Worm (Caenorhabditis elegans) whole organism, L1 larva: ENCODE data around the gene asp-7.
A peak's percentile ranks its signal among the peaks of the same experiment; 100 is the strongest.

Experiments
- C04F5.9 ChIP-seq: sonication (generic microtip); optimal IDR thresholded peaks from 2 replicates; lab custom pipeline; 2016; ENCODE audit warnings: missing genetic modification characterization, missing compliant biosample characterization
- aha-1 ChIP-seq: fragments of 150-350 bp; optimal IDR thresholded peaks from 2 replicates; lab custom pipeline; 2014; ENCODE audit warnings: missing biosample characterization, missing genetic modification characterization
- alr-1 ChIP-seq: fragments of 200-800 bp; sonication (Bioruptor generic); optimal IDR thresholded peaks from 2 replicates; lab custom pipeline; 2018; ENCODE audit warnings: borderline replicate concordance, mild to moderate bottlenecking, missing genetic modification characterization, missing compliant biosample characterization
- ama-1 ChIP-seq: fragments of 150-350 bp; optimal IDR thresholded peaks from 2 replicates; lab custom pipeline; 2014
- blmp-1 ChIP-seq: fragments of 150-350 bp; optimal IDR thresholded peaks from 2 replicates; lab custom pipeline; 2014; ENCODE audit warnings: missing biosample characterization, missing genetic modification characterization
- ceh-8 ChIP-seq: fragments of 200-800 bp; sonication (Bioruptor generic); optimal IDR thresholded peaks from 2 replicates; lab custom pipeline; 2018; ENCODE audit warnings: mild to moderate bottlenecking, missing genetic modification characterization, moderate library complexity, missing compliant biosample characterization
- ceh-82 ChIP-seq, 3 experiments: fragments of 150-350 bp in 1 of 3; sonication (generic microtip) in 2 of 3; optimal IDR thresholded peaks; 2 replicates each; lab custom pipeline; 2014 to 2017; ENCODE audit warnings: missing biosample characterization in 3 of 3, missing genetic modification characterization in 3 of 3
- ceh-88 ChIP-seq: fragments of 200-800 bp; sonication (Bioruptor generic); IDR thresholded peaks from 2 replicates; pipeline ENCODE4 v1.3.6; 2022; ENCODE audit warnings: missing genetic modification characterization, missing compliant biosample characterization
- efl-1 ChIP-seq, 4 experiments: fragments of 150-350 bp; optimal IDR thresholded peaks in 3 of 4; peaks in 1 of 4; 1 replicate in 1 of 4; 2 replicates in 3 of 4; lab custom pipeline; 2014; ENCODE audit warnings: missing biosample characterization in 2 of 4, missing genetic modification characterization in 2 of 4, missing genetic modification reagents in 2 of 4
- ets-5 ChIP-seq: fragments of 200-800 bp; sonication (Bioruptor generic); IDR thresholded peaks from 2 replicates; pipeline ENCODE4 v1.3.6; 2022; ENCODE audit warnings: missing genetic modification characterization, missing compliant biosample characterization
- fkh-4 ChIP-seq: sonication (generic microtip); optimal IDR thresholded peaks from 2 replicates; lab custom pipeline; 2016; ENCODE audit warnings: missing compliant biosample characterization, missing genetic modification characterization, borderline replicate concordance
- hlh-4 ChIP-seq: sonication (generic microtip); optimal IDR thresholded peaks from 2 replicates; lab custom pipeline; 2016; ENCODE audit warnings: mild to moderate bottlenecking, missing genetic modification characterization, missing compliant biosample characterization
- hpl-2 ChIP-seq: fragments of 150-350 bp; optimal IDR thresholded peaks from 2 replicates; lab custom pipeline; 2014; ENCODE audit warnings: missing biosample characterization, missing genetic modification reagents, missing genetic modification characterization
- isw-1 ChIP-seq: fragments of 200-800 bp; sonication (Bioruptor generic); IDR thresholded peaks from 2 replicates; pipeline ENCODE4 v1.3.6; 2022; ENCODE audit warnings: missing genetic modification characterization, missing compliant biosample characterization
- jun-1 ChIP-seq: fragments of 150-350 bp; optimal IDR thresholded peaks from 2 replicates; lab custom pipeline; 2014; ENCODE audit warnings: missing biosample characterization, missing genetic modification reagents, missing genetic modification characterization
- lin-14 ChIP-seq: fragments of 200-800 bp; sonication (Bioruptor generic); optimal IDR thresholded peaks from 2 replicates; lab custom pipeline; 2018; ENCODE audit warnings: mild to moderate bottlenecking, missing genetic modification characterization, moderate library complexity, missing compliant biosample characterization
- lin-15B ChIP-seq: fragments of 150-350 bp; sonication (generic microtip); optimal IDR thresholded peaks from 3 replicates; lab custom pipeline; 2014; ENCODE audit warnings: missing biosample characterization, missing genetic modification characterization
- lin-35 ChIP-seq, 2 experiments: fragments of 150-350 bp; optimal IDR thresholded peaks; 2 replicates each; lab custom pipeline; 2014; ENCODE audit warnings: missing biosample characterization in 2 of 2, missing genetic modification characterization in 2 of 2, missing genetic modification reagents in 2 of 2
- lin-39 ChIP-seq: fragments of 150-350 bp; optimal IDR thresholded peaks from 2 replicates; lab custom pipeline; 2014; ENCODE audit warnings: missing biosample characterization, missing genetic modification reagents, missing genetic modification characterization
- lsy-2 ChIP-seq, 2 experiments: fragments of 150-350 bp; optimal IDR thresholded peaks; 2 replicates each; lab custom pipeline; 2014; ENCODE audit warnings: missing biosample characterization in 2 of 2, missing genetic modification characterization in 2 of 2
- mab-9 ChIP-seq: fragments of 200-800 bp; sonication (Bioruptor generic); IDR thresholded peaks from 2 replicates; pipeline ENCODE4 v1.3.6; 2022; ENCODE audit warnings: missing genetic modification reagents, missing genetic modification characterization, missing compliant biosample characterization
- mef-2 ChIP-seq: fragments of 150-350 bp; optimal IDR thresholded peaks from 2 replicates; lab custom pipeline; 2014; ENCODE audit warnings: missing biosample characterization, missing genetic modification characterization
- mep-1 ChIP-seq: fragments of 150-350 bp; optimal IDR thresholded peaks from 2 replicates; lab custom pipeline; 2014; ENCODE audit warnings: missing biosample characterization, missing genetic modification characterization
- nhr-19 ChIP-seq: fragments of 200-800 bp; sonication (Bioruptor generic); conservative IDR thresholded peaks from 2 replicates; pipeline ENCODE4 v1.3.6; 2022; ENCODE audit warnings: missing genetic modification characterization, missing compliant biosample characterization
- nhr-237 ChIP-seq: fragments of 150-350 bp; optimal IDR thresholded peaks from 2 replicates; lab custom pipeline; 2014; ENCODE audit warnings: missing biosample characterization, missing genetic modification characterization
- nhr-76 ChIP-seq: sonication (generic microtip); optimal IDR thresholded peaks from 2 replicates; lab custom pipeline; 2017; ENCODE audit warnings: missing biosample characterization, missing genetic modification characterization
- nhr-84 ChIP-seq: sonication (generic microtip); optimal IDR thresholded peaks from 2 replicates; lab custom pipeline; 2017; ENCODE audit warnings: missing biosample characterization, missing genetic modification characterization
- nhr-90 ChIP-seq: sonication (generic microtip); optimal IDR thresholded peaks from 2 replicates; lab custom pipeline; 2016; ENCODE audit warnings: mild to moderate bottlenecking, missing genetic modification characterization, missing compliant biosample characterization; ENCODE audit not compliant: poor library complexity
- pag-3 ChIP-seq: sonication (generic microtip); optimal IDR thresholded peaks from 2 replicates; lab custom pipeline; 2017; ENCODE audit warnings: missing genetic modification characterization, mild to moderate bottlenecking, missing compliant biosample characterization, antibody characterized with exemption, borderline replicate concordance; ENCODE audit not compliant: insufficient read depth
- rnt-1 ChIP-seq: sonication (generic microtip); optimal IDR thresholded peaks from 2 replicates; lab custom pipeline; 2016; ENCODE audit warnings: mild to moderate bottlenecking, missing genetic modification characterization, moderate library complexity, missing compliant biosample characterization
- skn-1 ChIP-seq: fragments of 150-350 bp; optimal IDR thresholded peaks from 2 replicates; lab custom pipeline; 2014; ENCODE audit warnings: missing biosample characterization, missing genetic modification characterization
- swsn-7 ChIP-seq: sonication (generic microtip); optimal IDR thresholded peaks from 2 replicates; lab custom pipeline; 2016; ENCODE audit warnings: missing genetic modification characterization, missing compliant biosample characterization
- tbx-2 ChIP-seq: sonication (generic microtip); optimal IDR thresholded peaks from 2 replicates; lab custom pipeline; 2016; ENCODE audit warnings: missing genetic modification characterization, missing compliant biosample characterization
- zip-4 ChIP-seq: fragments of 200-800 bp; sonication (Bioruptor generic); optimal IDR thresholded peaks from 2 replicates; lab custom pipeline; 2018; ENCODE audit warnings: mild to moderate bottlenecking, missing genetic modification characterization, moderate library complexity, missing compliant biosample characterization
- ztf-4 ChIP-seq: fragments of 150-350 bp; optimal IDR thresholded peaks from 2 replicates; lab custom pipeline; 2014; ENCODE audit warnings: missing biosample characterization, missing genetic modification characterization

asp-7 gene

DNA sequence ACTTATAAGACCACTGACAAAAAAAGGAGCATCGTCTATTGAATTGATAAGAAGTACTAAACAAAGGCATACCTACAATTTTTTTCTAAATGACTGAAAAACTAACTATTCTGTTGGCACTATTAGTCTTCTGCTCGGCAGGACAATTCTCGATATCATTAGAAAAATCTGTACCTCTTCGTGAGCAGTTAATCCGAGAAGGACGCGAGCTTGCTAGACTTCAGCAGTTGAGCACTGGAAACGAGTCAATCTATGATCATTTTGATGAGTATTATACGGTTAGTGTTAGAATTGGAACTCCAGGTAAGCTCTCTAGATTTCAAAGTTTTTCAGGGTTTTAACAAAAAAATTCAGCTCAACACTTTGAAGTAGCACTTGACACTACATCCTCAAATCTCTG is at the start of gene asp-7:
TSS of gene asp-7 (plus strand) at position 81 of the 400 bp plus-strand sequence.
- TF ChIP-seq efl-1 (optimal IDR thresholded peaks at IDR 0.05; lab: Kevin White, UChicago): no peak
- peak in 1 of 2 experiments; percentile 80 for TF ChIP-seq efl-1 (GFP tag; optimal IDR thresholded peaks at IDR 0.05 in 1 of 2; lab: Kevin White, UChicago)
- TF ChIP-seq pag-3 (tag; lab: Kevin White, UChicago): no peak
- TF ChIP-seq alr-1: no peak

DNA sequence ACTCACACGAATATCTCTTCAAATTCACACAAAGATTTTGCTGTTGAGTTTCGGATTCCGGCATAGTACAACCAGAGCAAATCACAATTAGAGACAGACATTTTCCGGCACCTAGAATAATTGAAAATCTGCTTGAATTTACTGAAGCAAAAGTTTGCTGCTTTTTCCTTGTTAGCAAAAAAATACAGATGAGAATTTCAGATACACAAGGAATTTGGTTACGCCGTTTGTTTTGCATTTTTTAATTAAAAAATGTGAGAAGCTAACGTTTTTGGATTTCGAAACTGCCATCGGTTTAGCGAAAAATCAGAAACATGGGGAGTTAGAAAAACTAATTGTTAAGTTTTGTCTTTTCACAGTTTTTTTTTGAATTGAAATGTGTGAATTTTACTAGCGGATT is 48.1 kb upstream of the asp-7 start, which contains the start of gene srw-118:
TSS of gene srw-118 (minus strand) at position 101 of the 400 bp plus-strand sequence.
- TF ChIP-seq ceh-8 (GFP tag; lab: Kevin White, UChicago) (no peak), ceh-82 (tag; optimal IDR thresholded peaks at IDR 0.05; lab: Kevin White, UChicago) (no peak), efl-1 (optimal IDR thresholded peaks at IDR 0.05; lab: Kevin White, UChicago) (no peak), efl-1 (GFP tag; optimal IDR thresholded peaks at IDR 0.05 in 1 of 2; lab: Kevin White, UChicago) (no peak), C04F5.9 (tag; lab: Kevin White, UChicago) (no peak)

- no peak for TF ChIP-seq lsy-2 (tag; optimal IDR thresholded peaks at IDR 0.05; lab: Kevin White, UChicago)
- TF ChIP-seq mab-9 (GFP tag; lab: Robert Waterston, UW): no peak
- no peak for TF ChIP-seq alr-1
- TF ChIP-seq jun-1 (tag; lab: Kevin White, UChicago): no peak
- TF ChIP-seq lin-39 (tag; lab: Kevin White, UChicago): no peak
- no peak for TF ChIP-seq hlh-4 (tag; lab: Kevin White, UChicago)
- no peak for TF ChIP-seq fkh-4
- no peak for TF ChIP-seq rnt-1 (tag; lab: Kevin White, UChicago)
- no peak for TF ChIP-seq mep-1 (tag; lab: Kevin White, UChicago)
- no peak for TF ChIP-seq ceh-88 (GFP tag; lab: Robert Waterston, UW)
- TF ChIP-seq nhr-90 (tag; lab: Kevin White, UChicago): no peak
- TF ChIP-seq tbx-2 (tag; lab: Kevin White, UChicago): no peak
- TF ChIP-seq hpl-2 (GFP tag; lab: Kevin White, UChicago): no peak
- TF ChIP-seq zip-4 (GFP tag; lab: Kevin White, UChicago): no peak
- no peak for TF ChIP-seq nhr-19 (GFP tag; lab: Robert Waterston, UW)
- TF ChIP-seq swsn-7 (tag; lab: Kevin White, UChicago): no peak
- TF ChIP-seq lin-14: no peak
- TF ChIP-seq mef-2 (tag; lab: Kevin White, UChicago): no peak
- no peak for TF ChIP-seq blmp-1 (tag; lab: Kevin White, UChicago)
- no peak for TF ChIP-seq nhr-237 (tag; lab: Kevin White, UChicago)
- TF ChIP-seq, all 84 proteins: peak for 0
Observed at ce11 chrV:2983351-2983750, 44.7 kb upstream of the asp-7 start, which contains the start of gene srw-117. Gene srw-117, minus strand, starts transcription at chrV:2983451.

- TF ChIP-seq nhr-84 (no peak), aha-1 (tag; lab: Kevin White, UChicago) (no peak), mef-2 (tag; lab: Kevin White, UChicago) (no peak), skn-1 (tag; lab: Kevin White, UChicago) (no peak), blmp-1 (tag; lab: Kevin White, UChicago) (no peak), lin-15B (tag; lab: Kevin White, UChicago) (no peak), ztf-4 (no peak), ama-1 (no peak), ets-5 (GFP tag; lab: Robert Waterston, UW) (no peak), nhr-76 (no peak), isw-1 (no peak), lin-35 (GFP tag; optimal IDR thresholded peaks at IDR 0.05; lab: Kevin White, UChicago) (no peak), pag-3 (tag; lab: Kevin White, UChicago) (no peak)
Observed at ce11 chrV:2985309-2985708, 42.8 kb upstream of the asp-7 start, which contains the start of gene srw-139. Gene srw-139, minus strand, starts transcription at chrV:2985409.
